In genomic region chr3R:8957739-8958138, dm6 we compare ENCODE assay signal across 4 fruit fly cellular contexts.
TF ChIP-seq lines count a peak whose summit lies in the region.

No protein-coding gene starts in this region.

- TF ChIP-seq CTCF in whole organism, embryonic (GFP tag; optimal IDR thresholded peaks at IDR 0.05; lab: Kevin White, UChicago) = no peak

TF ChIP-seq in whole organism, embryonic, 481 proteins besides CTCF, POLR2A, EP300 and RAD21 (continues in another document):
- no peak for TF ChIP-seq fru (optimal IDR thresholded peaks at IDR 0.05; lab: Kevin White, UChicago)
- TF ChIP-seq CG13424 (tag; optimal IDR thresholded peaks at IDR 0.05; lab: Kevin White, UChicago) = no peak
- no peak for TF ChIP-seq Max (GFP tag; optimal IDR thresholded peaks at IDR 0.05; lab: Kevin White, UChicago)
- no peak for TF ChIP-seq unc-4 (GFP tag; IDR thresholded peaks at IDR 0.05; lab: Robert Waterston, UW; ENCODE audit: partially characterized antibody)
- no peak for TF ChIP-seq CG5953 (GFP tag; IDR thresholded peaks at IDR 0.05; lab: Robert Waterston, UW)
- no peak for TF ChIP-seq vvl (GFP tag; IDR thresholded peaks at IDR 0.05; lab: Robert Waterston, UW)
- TF ChIP-seq CG4820 (GFP tag; optimal IDR thresholded peaks at IDR 0.05; lab: Kevin White, UChicago) = no peak
- no peak for TF ChIP-seq Side (GFP tag; optimal IDR thresholded peaks at IDR 0.05; lab: Kevin White, UChicago)
- no peak for TF ChIP-seq HHEX (GFP tag; optimal IDR thresholded peaks at IDR 0.05; lab: Kevin White, UChicago)
- no peak for TF ChIP-seq CG3726 (GFP tag; IDR thresholded peaks at IDR 0.05; lab: Robert Waterston, UW)
- no peak for TF ChIP-seq CG8478 (optimal IDR thresholded peaks at IDR 0.05; lab: Kevin White, UChicago)
- TF ChIP-seq CG34422 (GFP tag; IDR thresholded peaks at IDR 0.05; lab: Robert Waterston, UW) = no peak
- TF ChIP-seq ftz-f1 (GFP tag; optimal IDR thresholded peaks at IDR 0.05; lab: Kevin White, UChicago) = no peak
- TF ChIP-seq MESR4 (GFP tag; optimal IDR thresholded peaks at IDR 0.05; lab: Kevin White, UChicago) = no peak
- TF ChIP-seq CG9797 (GFP tag; optimal IDR thresholded peaks at IDR 0.05; lab: Kevin White, UChicago) = no peak
- no peak for TF ChIP-seq jumu (GFP tag; optimal IDR thresholded peaks at IDR 0.05; lab: Kevin White, UChicago)
- no peak for TF ChIP-seq her (GFP tag; optimal IDR thresholded peaks at IDR 0.05; lab: Kevin White, UChicago)
- peak; percentile 70 for TF ChIP-seq D19A (tag; optimal IDR thresholded peaks at IDR 0.05; lab: Kevin White, UChicago)
- no peak for TF ChIP-seq phol (tag; optimal IDR thresholded peaks at IDR 0.05; lab: Kevin White, UChicago)
- TF ChIP-seq sens (GFP tag; lab: Kevin White, UChicago) = peak; percentile 1
- TF ChIP-seq Bteb2 (GFP tag; optimal IDR thresholded peaks at IDR 0.05; lab: Kevin White, UChicago) = no peak
- TF ChIP-seq CG11456 (GFP tag; IDR thresholded peaks at IDR 0.05; lab: Robert Waterston, UW) = 0 out of 3 replicates have a peak, but pooled peaks have one; percentile 4
- no peak for TF ChIP-seq crol (GFP tag; IDR thresholded peaks at IDR 0.05; lab: Robert Waterston, UW)
- TF ChIP-seq NC2α (GFP tag; optimal IDR thresholded peaks at IDR 0.05; lab: Kevin White, UChicago) = no peak

TF ChIP-seq in whole organism, prepupa, 60 proteins besides CTCF, POLR2A, EP300 and RAD21 (continues in another document):
- TF ChIP-seq topi (GFP tag; optimal IDR thresholded peaks at IDR 0.05; lab: Kevin White, UChicago) (peak; percentile 19), Smox (GFP tag; optimal IDR thresholded peaks at IDR 0.05; lab: Kevin White, UChicago) (peak; percentile 13), CG9139 (GFP tag; optimal IDR thresholded peaks at IDR 0.05; lab: Kevin White, UChicago) (no peak), Hr4 (GFP tag; optimal IDR thresholded peaks at IDR 0.05; lab: Kevin White, UChicago) (no peak), Hr39 (GFP tag; optimal IDR thresholded peaks at IDR 0.05; lab: Kevin White, UChicago) (peak; percentile 14), Eip78C (GFP tag; lab: Kevin White, UChicago) (peak; percentile 75), Ets96B (tag; optimal IDR thresholded peaks at IDR 0.05; lab: Kevin White, UChicago) (peak; percentile 37), Ets21C (GFP tag; optimal IDR thresholded peaks at IDR 0.05; lab: Kevin White, UChicago) (no peak), acj6 (GFP tag; optimal IDR thresholded peaks at IDR 0.05; lab: Kevin White, UChicago) (peak; percentile 4), OdsH (GFP tag; optimal IDR thresholded peaks at IDR 0.05; lab: Kevin White, UChicago) (no peak), vri (GFP tag; optimal IDR thresholded peaks at IDR 0.05; lab: Kevin White, UChicago) (peak; percentile 3), Eip75B (GFP tag; optimal IDR thresholded peaks at IDR 0.05; lab: Kevin White, UChicago) (peak; percentile 48), CG4318 (GFP tag; optimal IDR thresholded peaks at IDR 0.05; lab: Kevin White, UChicago) (no peak), Sox15 (GFP tag; optimal IDR thresholded peaks at IDR 0.05; lab: Kevin White, UChicago) (no peak), lz (GFP tag; optimal IDR thresholded peaks at IDR 0.05; lab: Kevin White, UChicago) (peak; percentile 37), CG3032 (tag; optimal IDR thresholded peaks at IDR 0.05; lab: Kevin White, UChicago) (peak; percentile 38), salr (GFP tag; optimal IDR thresholded peaks at IDR 0.05; lab: Kevin White, UChicago) (no peak), ss (GFP tag; optimal IDR thresholded peaks at IDR 0.05; lab: Kevin White, UChicago) (peak in 1 of 2 experiments; percentile 47), CG10631 (GFP tag; optimal IDR thresholded peaks at IDR 0.05; lab: Kevin White, UChicago) (no peak), Sox102F (GFP tag; optimal IDR thresholded peaks at IDR 0.05; lab: Kevin White, UChicago) (peak; percentile 37), Sox14 (GFP tag; optimal IDR thresholded peaks at IDR 0.05; lab: Kevin White, UChicago) (peak; percentile 31), Gug (GFP tag; IDR thresholded peaks at IDR 0.05; lab: Robert Waterston, UW) (no peak), CG6276 (GFP tag; optimal IDR thresholded peaks at IDR 0.05; lab: Kevin White, UChicago) (no peak), CG31627 (GFP tag; optimal IDR thresholded peaks at IDR 0.05; lab: Kevin White, UChicago) (peak; percentile 32), Blimp-1 (GFP tag; optimal IDR thresholded peaks at IDR 0.05; lab: Kevin White, UChicago) (no peak)

TF ChIP-seq in whole organism, pupa, 21 proteins besides CTCF, POLR2A, EP300 and RAD21:
- TF ChIP-seq rn (GFP tag; IDR thresholded peaks at IDR 0.05; lab: Robert Waterston, UW) = no peak
- peak; percentile 48 for TF ChIP-seq CG8159 (tag; optimal IDR thresholded peaks at IDR 0.05; lab: Kevin White, UChicago)
- peak; percentile 38 for TF ChIP-seq Pif1A (GFP tag; optimal IDR thresholded peaks at IDR 0.05; lab: Kevin White, UChicago)
- TF ChIP-seq CG13204 (GFP tag; optimal IDR thresholded peaks at IDR 0.05; lab: Kevin White, UChicago) = no peak
- peak; percentile 33 for TF ChIP-seq CG17806 (tag; optimal IDR thresholded peaks at IDR 0.05; lab: Kevin White, UChicago)
- peak; percentile 9 for TF ChIP-seq Pif1B (GFP tag; optimal IDR thresholded peaks at IDR 0.05; lab: Kevin White, UChicago)
- TF ChIP-seq gl (tag; optimal IDR thresholded peaks at IDR 0.05; lab: Kevin White, UChicago) = no peak
- TF ChIP-seq CG14655 (GFP tag; optimal IDR thresholded peaks at IDR 0.05; lab: Kevin White, UChicago) = peak; percentile 38
- TF ChIP-seq CG34367 (tag; optimal IDR thresholded peaks at IDR 0.05; lab: Kevin White, UChicago) = peak; percentile 24
- TF ChIP-seq CG12605 (GFP tag; IDR thresholded peaks at IDR 0.05; lab: Robert Waterston, UW) = no peak
- TF ChIP-seq D1 (tag; optimal IDR thresholded peaks at IDR 0.05; lab: Kevin White, UChicago) = no peak
- no peak for TF ChIP-seq Ets98B (GFP tag; IDR thresholded peaks at IDR 0.05; lab: Robert Waterston, UW)
- TF ChIP-seq EcR (GFP tag; optimal IDR thresholded peaks at IDR 0.05; lab: Kevin White, UChicago) = no peak
- no peak for TF ChIP-seq CG10348 (GFP tag; IDR thresholded peaks at IDR 0.05; lab: Robert Waterston, UW)
- peak; percentile 11 for TF ChIP-seq CG9948 (tag; optimal IDR thresholded peaks at IDR 0.05; lab: Kevin White, UChicago)
- no peak for TF ChIP-seq fd96Ca (GFP tag; IDR thresholded peaks at IDR 0.05; lab: Robert Waterston, UW)
- TF ChIP-seq CG8301 (tag; optimal IDR thresholded peaks at IDR 0.05; lab: Kevin White, UChicago) = peak; percentile 20
- TF ChIP-seq CG4496 (GFP tag; IDR thresholded peaks at IDR 0.05; lab: Robert Waterston, UW) = no peak
- no peak for TF ChIP-seq Snoo (tag; optimal IDR thresholded peaks at IDR 0.05; lab: Kevin White, UChicago)
- TF ChIP-seq CG15710 (tag; optimal IDR thresholded peaks at IDR 0.05; lab: Kevin White, UChicago) = peak; percentile 28
- TF ChIP-seq CG32121 (GFP tag; IDR thresholded peaks at IDR 0.05; lab: Robert Waterston, UW) = no peak

TF ChIP-seq in whole organism, wandering third instar larva, 38 proteins besides CTCF, POLR2A, EP300 and RAD21:
- TF ChIP-seq OdsH (GFP tag; optimal IDR thresholded peaks at IDR 0.05; lab: Kevin White, UChicago) = peak; percentile 34
- TF ChIP-seq HLH106 (tag; optimal IDR thresholded peaks at IDR 0.05; lab: Kevin White, UChicago) = peak; percentile 47
- TF ChIP-seq pan (optimal IDR thresholded peaks at IDR 0.05; lab: Kevin White, UChicago) = no peak
- no peak for TF ChIP-seq Myc (optimal IDR thresholded peaks at IDR 0.05; lab: Kevin White, UChicago)
- TF ChIP-seq jim (GFP tag; optimal IDR thresholded peaks at IDR 0.05; lab: Kevin White, UChicago) = no peak
- TF ChIP-seq CG9705 (GFP tag; optimal IDR thresholded peaks at IDR 0.05; lab: Kevin White, UChicago) = no peak
- TF ChIP-seq Vsx2 (GFP tag; optimal IDR thresholded peaks at IDR 0.05; lab: Kevin White, UChicago; ENCODE audit: partially characterized antibody) = no peak
- TF ChIP-seq Dif (GFP tag; optimal IDR thresholded peaks at IDR 0.05; lab: Kevin White, UChicago; ENCODE audit: partially characterized antibody) = no peak
- TF ChIP-seq tai (GFP tag; optimal IDR thresholded peaks at IDR 0.05; lab: Kevin White, UChicago) = no peak
- TF ChIP-seq Rel (GFP tag; optimal IDR thresholded peaks at IDR 0.05; lab: Kevin White, UChicago) = no peak
- TF ChIP-seq Rel (tag; optimal IDR thresholded peaks at IDR 0.05; lab: Kevin White, UChicago) = no peak
- peak; percentile 14 for TF ChIP-seq fru (GFP tag; optimal IDR thresholded peaks at IDR 0.05; lab: Kevin White, UChicago)
- peak in 1 of 2 experiments; percentile 33 for TF ChIP-seq foxo (GFP tag; optimal IDR thresholded peaks at IDR 0.05; lab: Kevin White, UChicago)
- no peak for TF ChIP-seq dsf (GFP tag; optimal IDR thresholded peaks at IDR 0.05; lab: Kevin White, UChicago; ENCODE audit: borderline replicate concordance)
- TF ChIP-seq Sp1 (GFP tag; optimal IDR thresholded peaks at IDR 0.05; lab: Kevin White, UChicago) = peak; percentile 47
- peak; percentile 13 for TF ChIP-seq rgr (GFP tag; optimal IDR thresholded peaks at IDR 0.05; lab: Kevin White, UChicago)
- TF ChIP-seq h (GFP tag; optimal IDR thresholded peaks at IDR 0.05; lab: Kevin White, UChicago) = peak; percentile 41
- no peak for TF ChIP-seq dl (GFP tag; optimal IDR thresholded peaks at IDR 0.05; lab: Kevin White, UChicago; ENCODE audit: insufficient read depth in 1 of 2, partially characterized antibody in 2 of 2)
- no peak for TF ChIP-seq sage (GFP tag; optimal IDR thresholded peaks at IDR 0.05; lab: Kevin White, UChicago)
- TF ChIP-seq brk (GFP tag; optimal IDR thresholded peaks at IDR 0.05; lab: Kevin White, UChicago) = no peak
- peak; percentile 66 for TF ChIP-seq psq (GFP tag; optimal IDR thresholded peaks at IDR 0.05; lab: Kevin White, UChicago)
- TF ChIP-seq Hr83 (GFP tag; optimal IDR thresholded peaks at IDR 0.05; lab: Kevin White, UChicago; ENCODE audit: poor library complexity, severe bottlenecking) = no peak
- no peak for TF ChIP-seq N (GFP tag; optimal IDR thresholded peaks at IDR 0.05; lab: Kevin White, UChicago)
- no peak for TF ChIP-seq lola (GFP tag; optimal IDR thresholded peaks at IDR 0.05; lab: Kevin White, UChicago)
- peak; percentile 27 for TF ChIP-seq br (GFP tag; optimal IDR thresholded peaks at IDR 0.05; lab: Kevin White, UChicago)
- peak; percentile 90 for TF ChIP-seq woc (GFP tag; optimal IDR thresholded peaks at IDR 0.05; lab: Kevin White, UChicago)
- no peak for TF ChIP-seq GATAd (GFP tag; optimal IDR thresholded peaks at IDR 0.05; lab: Kevin White, UChicago)
- no peak for TF ChIP-seq Abd-B (GFP tag; optimal IDR thresholded peaks at IDR 0.05; lab: Kevin White, UChicago)
TF ChIP-seq in whole organism, wandering third instar larva: peak in this region for 10.

Comparison
In these comparisons a context has a peak if more than half of its experiments do, and no peak if none do; other contexts are left out.
1. Of the 7 proteins assayed by ChIP-seq in both whole organism, embryonic and whole organism, prepupa: peak only in whole organism, embryonic: none; only in whole organism, prepupa: Hr39 and Sox102F; in both: none; in neither: 5.